Worm (Caenorhabditis elegans) whole organism, L4/young adult: ENCODE results near the gene Y32F6A.5.

Experiments used
- W03F9.2 ChIP-seq: fragments of 150-350 bp; optimal IDR thresholded peaks from 2 replicates; lab custom pipeline; 2014; ENCODE audit warnings: missing biosample characterization, missing genetic modification characterization
- him-1 ChIP-seq: sonication (generic microtip); optimal IDR thresholded peaks from 2 replicates; lab custom pipeline; 2016; ENCODE audit warnings: missing genotype, missing genetic modification reagents, missing genetic modification characterization, missing compliant biosample characterization

DNA sequence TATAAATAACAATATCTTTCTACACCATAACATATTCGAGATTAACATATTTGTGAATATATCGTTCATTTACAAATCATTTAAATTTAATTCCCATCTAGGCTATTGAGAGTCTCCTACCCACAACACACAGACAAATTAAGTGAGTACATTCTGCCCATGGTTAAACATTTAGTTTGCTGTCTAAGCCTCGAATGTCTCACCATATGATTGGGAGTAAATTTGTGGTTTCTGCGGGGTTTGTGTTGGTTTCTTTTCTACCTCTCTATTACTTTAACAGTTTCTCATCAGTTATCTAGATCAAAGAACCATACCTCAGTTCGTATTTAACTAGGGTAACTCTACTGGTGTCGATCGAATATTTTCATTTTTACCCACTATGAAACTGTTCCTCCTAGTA, 55.0 kb downstream of the Y32F6A.5 start, which contains the start of gene ugt-2:
- TF ChIP-seq him-1 (no peak), W03F9.2 (no peak)
